Worm (Caenorhabditis elegans): ENCODE measurements around the gene afmd-2.

afmd-2 gene

ce11 chrIV:13474132-13474531 lies 34.9 kb upstream of the afmd-2 start, which contains the start of gene Y38H8A.2:
Gene Y38H8A.2 (plus strand): TSS chrIV:13474432.
- TF ChIP-seq efl-1 (optimal IDR thresholded peaks at IDR 0.05) = no peak
- TF ChIP-seq efl-1 (GFP tag; optimal IDR thresholded peaks at IDR 0.05 in 1 of 2) = no peak
- no peak for TF ChIP-seq vab-15 (tag; optimal IDR thresholded peaks at IDR 0.05)
- no peak for TF ChIP-seq ceh-88 (GFP tag; IDR thresholded peaks at IDR 0.05)
- no peak for TF ChIP-seq pqm-1 (tag; optimal IDR thresholded peaks at IDR 0.05)
- no peak for TF ChIP-seq zag-1 (tag; optimal IDR thresholded peaks at IDR 0.05)
- TF ChIP-seq irx-1 (tag; optimal IDR thresholded peaks at IDR 0.05) = no peak
- TF ChIP-seq ceh-8 (GFP tag; optimal IDR thresholded peaks at IDR 0.05) = no peak
- no peak for TF ChIP-seq mdl-1 (tag; optimal IDR thresholded peaks at IDR 0.05)
- no peak for TF ChIP-seq zip-4 (GFP tag; optimal IDR thresholded peaks at IDR 0.05)
- no peak for TF ChIP-seq nhr-84 (tag; optimal IDR thresholded peaks at IDR 0.05)
- TF ChIP-seq unc-130 (tag; optimal IDR thresholded peaks at IDR 0.05) = no peak
- no peak for TF ChIP-seq snu-23 (GFP tag; optimal IDR thresholded peaks at IDR 0.05)

ce11 chrIV:13482469-13482868 lies 26.6 kb upstream of the afmd-2 start, which contains the start of gene Y38H8A.1:
Gene Y38H8A.1 (plus strand): TSS chrIV:13482769.
- TF ChIP-seq isw-1 (GFP tag; IDR thresholded peaks at IDR 0.05) (no peak), nhr-19 (GFP tag; conservative IDR thresholded peaks at IDR 0.05) (no peak), dpl-1 (GFP tag; optimal IDR thresholded peaks at IDR 0.05) (no peak), fos-1 (tag; optimal IDR thresholded peaks at IDR 0.05) (no peak), vab-15 (tag; optimal IDR thresholded peaks at IDR 0.05) (no peak), C16A3.4 (tag; optimal IDR thresholded peaks at IDR 0.05) (no peak), jun-1 (tag; optimal IDR thresholded peaks at IDR 0.05) (no peak), skn-1 (tag; optimal IDR thresholded peaks at IDR 0.05) (no peak), nhr-84 (tag; optimal IDR thresholded peaks at IDR 0.05) (no peak), mab-9 (GFP tag; IDR thresholded peaks at IDR 0.05) (no peak)

ce11 chrIV:13483596-13483995 lies 25.4 kb upstream of the afmd-2 start:
- TF ChIP-seq efl-1 (optimal IDR thresholded peaks at IDR 0.05) (no peak), efl-1 (GFP tag; optimal IDR thresholded peaks at IDR 0.05 in 1 of 2) (peak in 1 of 2 experiments; percentile 63), nhr-19 (GFP tag; conservative IDR thresholded peaks at IDR 0.05) (no peak)

ce11 chrIV:13487019-13487418 lies 22.0 kb upstream of the afmd-2 start:
- TF ChIP-seq zag-1 (tag; optimal IDR thresholded peaks at IDR 0.05) (no peak), xbp-1 (tag; optimal IDR thresholded peaks at IDR 0.05) (peak; percentile 5), efl-1 (optimal IDR thresholded peaks at IDR 0.05) (peak; percentile 15 to 37), efl-1 (GFP tag; optimal IDR thresholded peaks at IDR 0.05 in 1 of 2) (peak in 1 of 2 experiments; percentile 24), lin-35 (GFP tag; optimal IDR thresholded peaks at IDR 0.05) (no peak), elt-3 (tag; optimal IDR thresholded peaks at IDR 0.05) (no peak), isw-1 (GFP tag; IDR thresholded peaks at IDR 0.05) (no peak), snu-23 (GFP tag; optimal IDR thresholded peaks at IDR 0.05) (no peak), Y116A8C.19 (tag; optimal IDR thresholded peaks at IDR 0.05; ENCODE audit: borderline replicate concordance) (no peak), nhr-11 (tag; optimal IDR thresholded peaks at IDR 0.05) (no peak), tlp-1 (tag; optimal IDR thresholded peaks at IDR 0.05) (no peak), skn-1 (tag; optimal IDR thresholded peaks at IDR 0.05) (no peak), ets-5 (GFP tag; IDR thresholded peaks at IDR 0.05) (no peak), aha-1 (tag; optimal IDR thresholded peaks at IDR 0.05) (no peak), nhr-85 (tag) (no peak), mep-1 (tag; optimal IDR thresholded peaks at IDR 0.05) (no peak), tbx-2 (tag; optimal IDR thresholded peaks at IDR 0.05) (peak; percentile 10), snpc-4 (tag; optimal IDR thresholded peaks at IDR 0.05) (no peak), pag-3 (tag; optimal IDR thresholded peaks at IDR 0.05; ENCODE audit: borderline replicate concordance, insufficient read depth) (no peak), unc-62 (GFP tag; optimal IDR thresholded peaks at IDR 0.05) (no peak), grh-1 (GFP tag; IDR thresholded peaks at IDR 0.05) (no peak), lin-14 (GFP tag; optimal IDR thresholded peaks at IDR 0.05) (no peak), hpl-2 (GFP tag; optimal IDR thresholded peaks at IDR 0.05) (no peak), lin-39 (tag; optimal IDR thresholded peaks at IDR 0.05) (no peak), fkh-8 (tag; optimal IDR thresholded peaks at IDR 0.05) (no peak), jun-1 (tag; optimal IDR thresholded peaks at IDR 0.05) (no peak), ceh-8 (GFP tag; optimal IDR thresholded peaks at IDR 0.05) (no peak), nhr-47 (tag; optimal IDR thresholded peaks at IDR 0.05) (peak; percentile 55), swsn-7 (tag; optimal IDR thresholded peaks at IDR 0.05) (no peak), mab-9 (GFP tag; IDR thresholded peaks at IDR 0.05) (no peak), vab-15 (tag; optimal IDR thresholded peaks at IDR 0.05) (no peak), lin-13 (GFP tag; optimal IDR thresholded peaks at IDR 0.05) (no peak), nhr-90 (tag; optimal IDR thresholded peaks at IDR 0.05; ENCODE audit: poor library complexity) (peak; percentile 30), nhr-84 (tag; optimal IDR thresholded peaks at IDR 0.05) (no peak), ceh-82 (tag; optimal IDR thresholded peaks at IDR 0.05) (no peak), fkh-4 (tag; optimal IDR thresholded peaks at IDR 0.05; ENCODE audit: borderline replicate concordance) (no peak)

All from whole organism, L1 larva.